Worm (Caenorhabditis elegans): ENCODE data around the gene med-1.

DNA sequence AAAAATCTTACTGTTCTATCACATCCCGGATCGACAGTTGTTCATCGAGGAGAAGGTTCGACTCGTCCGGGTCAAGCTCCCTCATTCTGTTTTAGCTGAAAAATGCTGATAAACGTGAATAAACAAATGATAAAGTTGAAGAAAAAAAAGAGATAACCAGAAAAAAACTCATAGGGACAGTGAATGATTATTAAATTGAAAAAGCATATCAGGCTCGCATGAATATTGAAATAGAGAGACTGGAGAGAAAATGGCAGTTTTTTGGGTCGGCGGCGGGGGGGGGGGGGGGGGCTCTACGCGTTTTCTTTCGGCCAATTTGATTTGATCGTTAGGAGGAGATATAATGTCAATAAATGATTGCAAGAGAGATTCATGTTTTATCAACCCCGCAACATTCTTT is 16.5 kb upstream of the med-1 start, which contains the start of gene lin-2:
- TF ChIP-seq him-1 (tag; optimal IDR thresholded peaks at IDR 0.05), result no peak
- no peak for TF ChIP-seq dao-5 (tag; optimal IDR thresholded peaks at IDR 0.05)
- TF ChIP-seq W03F9.2 (tag; optimal IDR thresholded peaks at IDR 0.05), result no peak
